Fruit fly (Drosophila melanogaster) Kc167 (cell line): ENCODE data around the gene CG43273.

Source experiments
- Myc ChIP-seq: fragments of >200 bp; optimal IDR thresholded peaks from 2 replicates; lab custom pipeline; 2017; ENCODE audit warnings: missing external identifiers
- Sin3A ChIP-seq: fragments of >200 bp; optimal IDR thresholded peaks from 2 replicates; lab custom pipeline; 2018; ENCODE audit warnings: missing external identifiers
- insv ChIP-seq: fragments of >200 bp; optimal IDR thresholded peaks from 3 replicates; lab custom pipeline; 2018; ENCODE audit warnings: missing external identifiers
- ttk ChIP-seq: sonication (Bioruptor generic); optimal IDR thresholded peaks from 2 replicates; lab custom pipeline; 2017; ENCODE audit warnings: missing external identifiers

dm6 chr3R:24851429-24851828 lies 21.3 kb downstream of the CG43273 start, which contains the start of gene Nct:
- TF ChIP-seq Sin3A (lab: Kevin White, UChicago): no peak
- TF ChIP-seq insv: no peak
- TF ChIP-seq ttk: no peak
- TF ChIP-seq Myc: no peak
